Fruit fly (Drosophila melanogaster) whole organism, embryonic: ENCODE results near the gene dgt6.
A peak's percentile ranks its signal among the peaks of the same experiment; 100 is the strongest.

ENCODE experiments used
- B-H1 ChIP-seq: fragments of 200-800 bp; sonication (Bioruptor generic); IDR thresholded peaks from 3 replicates; pipeline ENCODE4 v1.3.6; 2022; ENCODE audit warnings: missing biosample characterization, missing genetic modification characterization
- CG11093 ChIP-seq: fragments of 200-800 bp; sonication (Bioruptor generic); IDR thresholded peaks from 3 replicates; pipeline ENCODE4 v1.3.6; 2022; ENCODE audit warnings: missing biosample characterization, missing genetic modification characterization
- CG13287 ChIP-seq: fragments of 200-800 bp; sonication (Bioruptor generic); IDR thresholded peaks from 2 replicates; pipeline ENCODE4 v1.3.6; 2022; ENCODE audit warnings: missing biosample characterization, missing genetic modification characterization; ENCODE audit not compliant: partially characterized antibody
- CG14860 ChIP-seq: fragments of 200-800 bp; sonication (Bioruptor generic); IDR thresholded peaks from 3 replicates; pipeline ENCODE4 v1.3.6; 2022; ENCODE audit warnings: missing biosample characterization, missing genetic modification characterization; ENCODE audit not compliant: partially characterized antibody
- CG1602 ChIP-seq: fragments of 200-800 bp; sonication (Bioruptor generic); optimal IDR thresholded peaks from 3 replicates; lab custom pipeline; 2016; ENCODE audit warnings: missing biosample characterization, missing genetic modification characterization
- CG16779 ChIP-seq: fragments of 200-800 bp; sonication (Bioruptor generic); IDR thresholded peaks from 2 replicates; pipeline ENCODE4 v1.3.6; 2022; ENCODE audit warnings: missing biosample characterization, missing genetic modification characterization
- CG17912 ChIP-seq: fragments of 200-800 bp; sonication (Bioruptor generic); optimal IDR thresholded peaks from 2 replicates; lab custom pipeline; 2018; ENCODE audit warnings: missing biosample characterization, mild to moderate bottlenecking, missing genetic modification characterization
- CG18619 ChIP-seq: fragments of 200-800 bp; sonication (Bioruptor generic); optimal IDR thresholded peaks from 3 replicates; lab custom pipeline; 2017; ENCODE audit warnings: missing biosample characterization, mild to moderate bottlenecking, missing genetic modification characterization
- CG2116 ChIP-seq: fragments of 200-800 bp; sonication (Bioruptor generic); optimal IDR thresholded peaks from 3 replicates; lab custom pipeline; 2018; ENCODE audit warnings: missing biosample characterization, mild to moderate bottlenecking, missing genetic modification characterization
- CG34422 ChIP-seq: fragments of 200-800 bp; sonication (Bioruptor generic); IDR thresholded peaks from 3 replicates; pipeline ENCODE4 v1.3.6; 2022; ENCODE audit warnings: missing biosample characterization, missing genetic modification characterization
- CG3726 ChIP-seq: fragments of 200-800 bp; sonication (Bioruptor generic); IDR thresholded peaks from 3 replicates; pipeline ENCODE4, ENCODE4 v1.3.6; 2022; ENCODE audit warnings: missing biosample characterization, missing genetic modification characterization
- CG5245 ChIP-seq: fragments of 200-800 bp; sonication (Bioruptor generic); optimal IDR thresholded peaks from 3 replicates; lab custom pipeline; 2016; ENCODE audit warnings: missing biosample characterization, missing genetic modification characterization
- CG7963 ChIP-seq: fragments of 200-800 bp; sonication (Bioruptor generic); IDR thresholded peaks from 3 replicates; pipeline ENCODE4 v1.3.6; 2022; ENCODE audit warnings: missing biosample characterization, missing genetic modification characterization; ENCODE audit not compliant: partially characterized antibody
- CG8281 ChIP-seq: fragments of 200-800 bp; sonication (Bioruptor generic); optimal IDR thresholded peaks from 2 replicates; lab custom pipeline; 2018; ENCODE audit warnings: missing biosample characterization, mild to moderate bottlenecking, missing genetic modification characterization, moderate library complexity
- CHES-1-like ChIP-seq: fragments of 200-800 bp; sonication (Bioruptor generic); optimal IDR thresholded peaks from 2 replicates; lab custom pipeline; 2016; ENCODE audit warnings: missing biosample characterization, missing genetic modification characterization
- CkIIα-i1 ChIP-seq: fragments of 200-800 bp; sonication (Bioruptor generic); IDR thresholded peaks from 2 replicates; pipeline ENCODE4 v1.3.6; 2022; ENCODE audit warnings: missing biosample characterization, missing genetic modification characterization
- CoRest ChIP-seq: fragments of 200-800 bp; sonication (Bioruptor generic); optimal IDR thresholded peaks from 3 replicates; lab custom pipeline; 2018; ENCODE audit warnings: missing biosample characterization, mild to moderate bottlenecking, missing genetic modification characterization, moderate library complexity
- Dll ChIP-seq: fragments of 200-800 bp; sonication (Bioruptor generic); IDR thresholded peaks from 4 replicates; pipeline ENCODE4 v1.3.6; 2022; ENCODE audit warnings: missing biosample characterization, missing genetic modification characterization; ENCODE audit not compliant: partially characterized antibody
- Doc2 ChIP-seq: fragments of 200-800 bp; sonication (Bioruptor generic); IDR thresholded peaks from 2 replicates; pipeline ENCODE4 v1.3.6; 2022; ENCODE audit warnings: missing biosample characterization, missing genetic modification characterization
- Doc3 ChIP-seq: fragments of 200-800 bp; sonication (Bioruptor generic); IDR thresholded peaks from 3 replicates; pipeline ENCODE4 v1.3.6; 2022; ENCODE audit warnings: missing biosample characterization, missing genetic modification characterization; ENCODE audit not compliant: partially characterized antibody
- Dp ChIP-seq: fragments of 200-800 bp; sonication (Bioruptor generic); optimal IDR thresholded peaks from 2 replicates; lab custom pipeline; 2018; ENCODE audit warnings: missing biosample characterization, mild to moderate bottlenecking, missing genetic modification characterization, moderate library complexity
- Dref ChIP-seq: fragments of 200-800 bp; sonication (Bioruptor generic); IDR thresholded peaks from 2 replicates; pipeline ENCODE4 v1.3.6; 2022; ENCODE audit warnings: missing biosample characterization, missing genetic modification characterization
- E2f2 ChIP-seq: fragments of 200-800 bp; sonication (Bioruptor generic); IDR thresholded peaks from 2 replicates; pipeline ENCODE4 v1.3.6; 2022; ENCODE audit warnings: missing biosample characterization, missing genetic modification characterization
- HLH4C ChIP-seq: fragments of 200-800 bp; sonication (Bioruptor generic); IDR thresholded peaks from 3 replicates; pipeline ENCODE4 v1.3.6; 2022; ENCODE audit warnings: missing biosample characterization, missing genetic modification characterization; ENCODE audit not compliant: partially characterized antibody
- HLH54F ChIP-seq: fragments of 200-800 bp; sonication (Bioruptor generic); optimal IDR thresholded peaks from 3 replicates; lab custom pipeline; 2016; ENCODE audit warnings: missing biosample characterization, missing genetic modification characterization
- Lhr ChIP-seq: fragments of 200-800 bp; sonication (Bioruptor generic); optimal IDR thresholded peaks from 3 replicates; lab custom pipeline; 2017; ENCODE audit warnings: mild to moderate bottlenecking, missing biosample characterization, missing genetic modification reagents, missing genetic modification characterization
- Lim3 ChIP-seq: fragments of 200-800 bp; sonication (Bioruptor generic); IDR thresholded peaks from 2 replicates; pipeline ENCODE4 v1.3.6; 2022; ENCODE audit warnings: missing biosample characterization, missing genetic modification characterization
- MBD-R2 ChIP-seq: fragments of 200-800 bp; sonication (Bioruptor generic); IDR thresholded peaks from 2 replicates; pipeline ENCODE4 v1.3.6; 2022; ENCODE audit warnings: missing biosample characterization, missing genetic modification characterization
- Med ChIP-seq: fragments of 200-800 bp; sonication (Bioruptor generic); peaks from one replicate; lab custom pipeline; 2016; ENCODE audit warnings: missing biosample characterization, missing genetic modification characterization, mild to moderate bottlenecking, inconsistent platforms, moderate library complexity
- NC2α ChIP-seq: fragments of 200-800 bp; sonication (Bioruptor generic); optimal IDR thresholded peaks from 2 replicates; lab custom pipeline; 2016; ENCODE audit warnings: missing biosample characterization, missing genetic modification characterization
- NFAT ChIP-seq: fragments of 200-800 bp; sonication (Bioruptor generic); IDR thresholded peaks from 2 replicates; pipeline ENCODE4 v1.3.6; 2022; ENCODE audit warnings: missing biosample characterization, missing genetic modification characterization
- Scr ChIP-seq: fragments of 200-800 bp; sonication (Bioruptor generic); IDR thresholded peaks from 2 replicates; pipeline ENCODE4 v1.3.6; 2022; ENCODE audit warnings: missing biosample characterization, missing genetic modification characterization; ENCODE audit not compliant: partially characterized antibody
- Side ChIP-seq: fragments of 200-800 bp; sonication (Bioruptor generic); optimal IDR thresholded peaks from 2 replicates; lab custom pipeline; 2016; ENCODE audit warnings: missing biosample characterization, missing genetic modification characterization
- Sry-δ ChIP-seq: fragments of 200-800 bp; sonication (Bioruptor generic); optimal IDR thresholded peaks from 2 replicates; lab custom pipeline; 2016; ENCODE audit warnings: missing biosample characterization, missing genetic modification characterization
- Xrp1 ChIP-seq: fragments of 200-800 bp; sonication (Bioruptor generic); IDR thresholded peaks from 2 replicates; pipeline ENCODE4 v1.3.6; 2022; ENCODE audit warnings: missing biosample characterization, missing genetic modification characterization
- bigmax ChIP-seq: fragments of 200-800 bp; sonication (Bioruptor generic); optimal IDR thresholded peaks from 2 replicates; lab custom pipeline; 2018; ENCODE audit warnings: missing biosample characterization, mild to moderate bottlenecking, missing genetic modification characterization
- crp ChIP-seq, 2 experiments: fragments of 200-800 bp; sonication (Bioruptor generic); optimal IDR thresholded peaks; 2 replicates in 1 of 2; 3 replicates in 1 of 2; lab custom pipeline; 2017; ENCODE audit warnings: missing biosample characterization in 2 of 2, missing genetic modification characterization in 2 of 2, mild to moderate bottlenecking in 1 of 2, moderate library complexity in 1 of 2
- cwo ChIP-seq: fragments of 200-800 bp; sonication (Bioruptor generic); optimal IDR thresholded peaks from 3 replicates; lab custom pipeline; 2017; ENCODE audit warnings: missing biosample characterization, missing genetic modification characterization, mild to moderate bottlenecking, moderate library complexity, missing genetic modification reagents
- dan ChIP-seq: fragments of 200-800 bp; sonication (Bioruptor generic); IDR thresholded peaks from 2 replicates; pipeline ENCODE4 v1.3.6; 2022; ENCODE audit warnings: missing biosample characterization, missing genetic modification characterization
- dati ChIP-seq: fragments of 200-800 bp; sonication (Bioruptor generic); IDR thresholded peaks from 2 replicates; pipeline ENCODE4 v1.3.6; 2022; ENCODE audit warnings: missing biosample characterization, missing genetic modification characterization
- dmrt99B ChIP-seq: fragments of 200-800 bp; sonication (Bioruptor generic); optimal IDR thresholded peaks from 2 replicates; lab custom pipeline; 2018; ENCODE audit warnings: missing biosample characterization, mild to moderate bottlenecking, missing genetic modification characterization, moderate library complexity
- ems ChIP-seq: fragments of 200-800 bp; sonication (Bioruptor generic); optimal IDR thresholded peaks from 3 replicates; lab custom pipeline; 2016; ENCODE audit warnings: missing biosample characterization, missing genetic modification characterization
- ham ChIP-seq: fragments of 200-800 bp; sonication (Bioruptor generic); IDR thresholded peaks from 2 replicates; pipeline ENCODE4 v1.3.6; 2022; ENCODE audit warnings: missing biosample characterization, missing genetic modification characterization
- jing ChIP-seq: fragments of 200-800 bp; sonication (Bioruptor generic); optimal IDR thresholded peaks from 2 replicates; lab custom pipeline; 2018; ENCODE audit warnings: missing biosample characterization, mild to moderate bottlenecking, missing genetic modification characterization
- knrl ChIP-seq: fragments of 200-800 bp; sonication (Bioruptor generic); IDR thresholded peaks from 3 replicates; pipeline ENCODE4 v1.3.6; 2022; ENCODE audit warnings: missing biosample characterization, missing genetic modification characterization; ENCODE audit not compliant: partially characterized antibody
- p53 ChIP-seq: fragments of 200-800 bp; sonication (Bioruptor generic); optimal IDR thresholded peaks from 2 replicates; lab custom pipeline; 2016; ENCODE audit warnings: missing biosample characterization, missing genetic modification characterization
- pb ChIP-seq: fragments of 200-800 bp; sonication (Bioruptor generic); optimal IDR thresholded peaks from 3 replicates; lab custom pipeline; 2016; ENCODE audit warnings: missing biosample characterization, missing genetic modification characterization
- scrt ChIP-seq: fragments of 200-800 bp; sonication (Bioruptor generic); optimal IDR thresholded peaks from 2 replicates; lab custom pipeline; 2018; ENCODE audit warnings: missing biosample characterization, mild to moderate bottlenecking, missing genetic modification characterization, moderate library complexity
- sna ChIP-seq: fragments of 200-800 bp; sonication (Bioruptor generic); IDR thresholded peaks from 2 replicates; pipeline ENCODE4 v1.3.6; 2022; ENCODE audit warnings: missing biosample characterization, missing genetic modification characterization; ENCODE audit not compliant: partially characterized antibody
- sob ChIP-seq: fragments of 200-800 bp; sonication (Bioruptor generic); IDR thresholded peaks from 2 replicates; pipeline ENCODE4 v1.3.6; 2022; ENCODE audit warnings: missing biosample characterization, missing genetic modification characterization
- yki ChIP-seq: fragments of >200 bp; optimal IDR thresholded peaks from 3 replicates; lab custom pipeline; 2018

The dgt6 gene

dm6 chr3R:29146710-29147109 lies 15.9 kb upstream of the dgt6 start, which contains the start of gene CG14511:
CG14511 (minus strand) TSS chr3R:29146893.
- TF ChIP-seq sob (GFP tag; lab: Robert Waterston, UW) (no peak), CG17912 (GFP tag; lab: Kevin White, UChicago) (no peak), CG13287 (GFP tag; lab: Robert Waterston, UW) (peak; percentile 48; the same call in 1 of the 2 replicates), jing (GFP tag; lab: Kevin White, UChicago) (no peak), Dll (peak; percentile 45; the same call in 1 of the 4 replicates), CG18619 (no peak), E2f2 (GFP tag; lab: Robert Waterston, UW) (peak; percentile 77), CG1602 (GFP tag; lab: Kevin White, UChicago) (no peak), ems (GFP tag; lab: Kevin White, UChicago) (no peak), CG8281 (no peak), Scr (peak; percentile 41; the same call in 1 of the 2 replicates), Sry-δ (GFP tag; lab: Kevin White, UChicago) (no peak), CG34422 (GFP tag; lab: Robert Waterston, UW) (peak; percentile 32; the same call in 1 of the 3 replicates), NC2α (no peak), Side (GFP tag; lab: Kevin White, UChicago) (no peak), bigmax (no peak), Doc3 (no peak), CG7963 (no peak), CG3726 (GFP tag; lab: Robert Waterston, UW) (no peak), Dref (peak; percentile 62), yki (lab: Kevin White, UChicago) (no peak), CG14860 (GFP tag; lab: Robert Waterston, UW) (0 out of 3 replicates have a peak, but pooled peaks have one; percentile 18), dmrt99B (tag; lab: Kevin White, UChicago) (no peak), crp (GFP tag; optimal IDR thresholded peaks at IDR 0.05; lab: Kevin White, UChicago) (peak in 1 of 2 experiments; percentile 81), Med (GFP tag; lab: Kevin White, UChicago) (no peak), Lim3 (GFP tag; lab: Robert Waterston, UW) (no peak), Doc2 (GFP tag; lab: Robert Waterston, UW) (no peak), CG2116 (GFP tag; lab: Kevin White, UChicago) (peak; percentile 40), CG11093 (GFP tag; lab: Robert Waterston, UW) (no peak), B-H1 (no peak), NFAT (GFP tag; lab: Robert Waterston, UW) (no peak), HLH4C (GFP tag; lab: Robert Waterston, UW) (peak; percentile 58; the same call in 1 of the 3 replicates), dan (GFP tag; lab: Robert Waterston, UW) (no peak), HLH54F (no peak), scrt (GFP tag; lab: Kevin White, UChicago) (peak; percentile 83), cwo (GFP tag; lab: Kevin White, UChicago) (no peak), CG16779 (GFP tag; lab: Robert Waterston, UW) (no peak), knrl (GFP tag; lab: Robert Waterston, UW) (no peak), Xrp1 (GFP tag; lab: Robert Waterston, UW) (no peak), Dp (peak; percentile 65), CHES-1-like (GFP tag; lab: Kevin White, UChicago) (no peak), pb (GFP tag; lab: Kevin White, UChicago) (no peak), dati (GFP tag; lab: Robert Waterston, UW) (no peak), CkIIα-i1 (GFP tag; lab: Robert Waterston, UW) (no peak), Lhr (GFP tag; lab: Kevin White, UChicago) (no peak), sna (0 out of 2 replicates have a peak, but pooled peaks have one; percentile 15), MBD-R2 (peak; percentile 66), CG5245 (GFP tag; lab: Kevin White, UChicago) (no peak), CoRest (no peak), ham (GFP tag; lab: Robert Waterston, UW) (no peak), p53 (GFP tag; lab: Kevin White, UChicago) (no peak)
